Fruit fly (Drosophila melanogaster): Measurements from ENCODE around the gene CG34382.

CG34382 gene

dm6 chr3L:9838534-9838933, 40.3 kb upstream of the CG34382 start, which contains the start of gene Cdk8 (continued):
- TF ChIP-seq Pdp1 (GFP tag; optimal IDR thresholded peaks at IDR 0.05) = peak; percentile 1 to 23
- TF ChIP-seq CG18764 (GFP tag; optimal IDR thresholded peaks at IDR 0.05) = peak; percentile 26
- TF ChIP-seq E2f1 (GFP tag; IDR thresholded peaks at IDR 0.05) = peak; percentile 19; the same call in 1 of the 2 replicates
- peak; percentile 39; the same call in 1 of the 3 replicates for TF ChIP-seq Dbx (GFP tag; IDR thresholded peaks at IDR 0.05)
- 0 out of 2 replicates have a peak, but pooled peaks have one; percentile 18 for TF ChIP-seq CG11696 (GFP tag; IDR thresholded peaks at IDR 0.05)
- TF ChIP-seq Side (GFP tag; optimal IDR thresholded peaks at IDR 0.05) = no peak
- peak; percentile 92 for TF ChIP-seq CG7928 (GFP tag; optimal IDR thresholded peaks at IDR 0.05)
- TF ChIP-seq Fer3 (tag; optimal IDR thresholded peaks at IDR 0.05) = peak; percentile 44
- TF ChIP-seq pho (GFP tag; optimal IDR thresholded peaks at IDR 0.05) = peak; percentile 41
- peak; percentile 32 for TF ChIP-seq HLH54F (GFP tag; optimal IDR thresholded peaks at IDR 0.05)
- peak; percentile 58 for TF ChIP-seq Nf-YC (tag; optimal IDR thresholded peaks at IDR 0.05)
- peak; percentile 43; the same call in 1 of the 4 replicates for TF ChIP-seq Dll (GFP tag; IDR thresholded peaks at IDR 0.05; ENCODE audit: partially characterized antibody)
- TF ChIP-seq Aef1 (GFP tag; IDR thresholded peaks at IDR 0.05) = no peak; the same call in 2 of the 3 replicates
- no peak for TF ChIP-seq CG10565 (GFP tag; optimal IDR thresholded peaks at IDR 0.05)
- TF ChIP-seq lilli (GFP tag; optimal IDR thresholded peaks at IDR 0.05) = peak; percentile 73
- TF ChIP-seq Xrp1 (GFP tag; IDR thresholded peaks at IDR 0.05) = peak; percentile 17; the same call in 1 of the 2 replicates
- no peak for TF ChIP-seq Dad (GFP tag; optimal IDR thresholded peaks at IDR 0.05)
- TF ChIP-seq Ada2b (GFP tag; IDR thresholded peaks at IDR 0.05) = peak; percentile 18; the same call in 1 of the 2 replicates
- TF ChIP-seq oc (tag; optimal IDR thresholded peaks at IDR 0.05) = no peak
- peak; percentile 30 for TF ChIP-seq Hr3 (GFP tag; optimal IDR thresholded peaks at IDR 0.05)
- TF ChIP-seq Dp (GFP tag; optimal IDR thresholded peaks at IDR 0.05) = peak; percentile 63
- TF ChIP-seq CG8388 (GFP tag; optimal IDR thresholded peaks at IDR 0.05) = peak; percentile 47
- TF ChIP-seq lov (optimal IDR thresholded peaks at IDR 0.05) = no peak
- TF ChIP-seq lov (GFP tag; IDR thresholded peaks at IDR 0.05) = no peak
- no peak for TF ChIP-seq CG12071 (GFP tag; optimal IDR thresholded peaks at IDR 0.05)
- peak; percentile 56 for TF ChIP-seq CG14710 (tag; optimal IDR thresholded peaks at IDR 0.05)
- TF ChIP-seq nmo (GFP tag; optimal IDR thresholded peaks at IDR 0.05) = peak; percentile 28
- TF ChIP-seq CG12744 (GFP tag; optimal IDR thresholded peaks at IDR 0.05) = peak; percentile 35
- peak; percentile 15 for TF ChIP-seq nerfin-1 (tag; optimal IDR thresholded peaks at IDR 0.05)
- peak; percentile 21 for TF ChIP-seq NfI (GFP tag; optimal IDR thresholded peaks at IDR 0.05)
- TF ChIP-seq CG2120 (GFP tag; optimal IDR thresholded peaks at IDR 0.05) = peak; percentile 71
- TF ChIP-seq CG32532 (GFP tag; IDR thresholded peaks at IDR 0.05) = peak; percentile 64
- TF ChIP-seq bcd (GFP tag; optimal IDR thresholded peaks at IDR 0.05) = no peak
- TF ChIP-seq tin (GFP tag; optimal IDR thresholded peaks at IDR 0.05) = peak; percentile 21
- no peak for TF ChIP-seq CG42726 (GFP tag; IDR thresholded peaks at IDR 0.05; ENCODE audit: partially characterized antibody)
- TF ChIP-seq fu2 (GFP tag; optimal IDR thresholded peaks at IDR 0.05) = peak; percentile 3
- TF ChIP-seq Sin3A (optimal IDR thresholded peaks at IDR 0.05) = no peak
- peak; percentile 60 for TF ChIP-seq CG12659 (GFP tag; optimal IDR thresholded peaks at IDR 0.05)
- TF ChIP-seq Rfx (GFP tag; IDR thresholded peaks at IDR 0.05) = peak; percentile 53
- TF ChIP-seq CoRest (tag; optimal IDR thresholded peaks at IDR 0.05) = peak; percentile 40
- peak in 1 of 2 experiments; percentile 47 for TF ChIP-seq bsh (GFP tag; optimal IDR thresholded peaks at IDR 0.05)
- no peak for TF ChIP-seq CG1233 (GFP tag; optimal IDR thresholded peaks at IDR 0.05)
- peak; percentile 40; the same call in 1 of the 2 replicates for TF ChIP-seq Atf6 (GFP tag; IDR thresholded peaks at IDR 0.05)
- TF ChIP-seq p53 (GFP tag; optimal IDR thresholded peaks at IDR 0.05) = no peak
- peak; percentile 45 for TF ChIP-seq HmgZ (tag; optimal IDR thresholded peaks at IDR 0.05)
- peak; percentile 33 for TF ChIP-seq CG4424 (GFP tag; optimal IDR thresholded peaks at IDR 0.05)
- TF ChIP-seq ems (GFP tag; optimal IDR thresholded peaks at IDR 0.05) = peak; percentile 3
- peak; percentile 58 for TF ChIP-seq CG17829 (tag; optimal IDR thresholded peaks at IDR 0.05)
- no peak for TF ChIP-seq Sox102F (GFP tag; optimal IDR thresholded peaks at IDR 0.05)
- peak; percentile 87 for TF ChIP-seq sd (tag; optimal IDR thresholded peaks at IDR 0.05)
- peak; percentile 34 for TF ChIP-seq CG9817 (tag; optimal IDR thresholded peaks at IDR 0.05)
